Worm (Caenorhabditis elegans): ENCODE measurements around the gene sdz-19.
A peak's percentile ranks its signal among the peaks of the same experiment; 100 is the strongest.

sdz-19 gene

DNA sequence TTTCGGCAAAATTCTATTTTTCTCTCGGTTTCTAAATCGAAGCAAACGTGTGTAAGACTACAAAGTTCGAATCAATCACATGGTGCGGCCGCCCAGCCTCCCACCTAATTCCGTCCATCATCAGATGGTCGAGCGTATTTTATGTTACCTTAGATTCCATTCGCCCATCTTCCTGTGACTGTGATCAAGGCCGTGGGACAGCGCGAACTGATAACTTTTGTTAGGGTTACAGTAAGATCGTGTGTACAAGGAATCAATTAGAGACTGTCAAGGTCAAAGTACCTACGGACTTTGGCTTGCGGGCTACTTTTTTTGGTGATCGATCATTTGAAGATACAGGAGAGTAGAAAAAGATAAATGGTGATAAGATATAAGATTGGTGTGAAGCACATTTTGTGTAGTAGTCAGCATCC is 19.9 kb upstream of the sdz-19 start (continued):
- TF ChIP-seq mdl-1 (tag; optimal IDR thresholded peaks at IDR 0.05) (peak; percentile 49), nfya-1 (tag; optimal IDR thresholded peaks at IDR 0.05; ENCODE audit: insufficient read depth) (peak; percentile 29), egl-27 (tag; optimal IDR thresholded peaks at IDR 0.05) (no peak), ceh-82 (tag; optimal IDR thresholded peaks at IDR 0.05) (no peak), ceh-16 (tag; optimal IDR thresholded peaks at IDR 0.05) (no peak), unc-62 (GFP tag; optimal IDR thresholded peaks at IDR 0.05) (no peak), elt-1 (tag; optimal IDR thresholded peaks at IDR 0.05) (no peak), nhr-237 (tag; optimal IDR thresholded peaks at IDR 0.05) (no peak), nhr-43 (tag; optimal IDR thresholded peaks at IDR 0.05; ENCODE audit: poor library complexity, severe bottlenecking) (peak; percentile 83)

DNA sequence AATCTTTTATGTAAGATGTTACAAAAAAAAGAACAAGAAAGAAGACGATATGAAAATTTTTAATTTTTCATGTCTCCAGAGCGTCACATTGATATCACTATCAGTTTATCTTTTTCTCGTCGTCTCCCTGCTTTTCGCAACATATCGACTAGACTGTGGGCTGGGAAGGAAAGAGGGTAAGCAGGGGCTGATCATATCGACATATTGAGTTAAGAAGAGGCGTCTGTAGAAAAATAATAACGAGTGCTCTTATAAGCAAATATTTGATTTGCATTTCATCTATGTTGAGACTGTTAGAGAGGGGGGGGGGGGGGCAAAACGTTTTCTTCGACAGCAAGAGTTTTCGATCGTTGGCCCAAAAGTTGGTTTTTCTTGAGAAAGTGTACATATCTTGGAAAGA is 15.8 kb upstream of the sdz-19 start:
- TF ChIP-seq pqm-1 (tag; optimal IDR thresholded peaks at IDR 0.05) (peak; percentile 19), ceh-82 (tag; optimal IDR thresholded peaks at IDR 0.05) (no peak), pha-4 (tag; optimal IDR thresholded peaks at IDR 0.05) (peak; percentile 79)

DNA sequence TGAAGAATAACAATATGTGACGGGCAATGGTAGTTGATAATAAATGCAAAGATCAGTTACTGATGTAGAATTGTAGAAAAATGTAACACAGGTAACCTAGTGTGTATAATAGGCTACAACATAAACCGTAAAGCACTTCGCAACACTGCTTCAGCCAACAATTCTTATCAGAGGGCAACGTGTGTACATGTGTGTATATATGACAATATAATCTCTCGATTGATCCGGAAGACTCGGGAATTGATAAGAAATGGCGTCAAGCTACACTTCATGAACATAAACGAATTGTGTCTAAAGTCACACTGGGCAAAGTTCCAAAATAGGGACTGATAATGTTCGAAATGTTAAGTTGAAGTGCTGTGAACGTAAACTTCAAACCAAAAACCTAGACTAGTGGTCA is 15.3 kb upstream of the sdz-19 start:
- TF ChIP-seq egl-27 (tag; optimal IDR thresholded peaks at IDR 0.05), result no peak
- TF ChIP-seq nhr-12 (tag; optimal IDR thresholded peaks at IDR 0.05), result no peak
- TF ChIP-seq pqm-1 (tag; optimal IDR thresholded peaks at IDR 0.05), result peak; percentile 97
- TF ChIP-seq snpc-4 (tag; optimal IDR thresholded peaks at IDR 0.05), result no peak
- no peak for TF ChIP-seq ceh-82 (tag; optimal IDR thresholded peaks at IDR 0.05)
- TF ChIP-seq elt-1 (tag; optimal IDR thresholded peaks at IDR 0.05), result no peak
- TF ChIP-seq fos-1 (tag; optimal IDR thresholded peaks at IDR 0.05), result no peak
- TF ChIP-seq elt-2 (tag; optimal IDR thresholded peaks at IDR 0.05), result peak; percentile 96
- TF ChIP-seq jun-1 (tag; optimal IDR thresholded peaks at IDR 0.05), result peak; percentile 54
- peak; percentile 38 for TF ChIP-seq pha-4 (tag; optimal IDR thresholded peaks at IDR 0.05)

DNA sequence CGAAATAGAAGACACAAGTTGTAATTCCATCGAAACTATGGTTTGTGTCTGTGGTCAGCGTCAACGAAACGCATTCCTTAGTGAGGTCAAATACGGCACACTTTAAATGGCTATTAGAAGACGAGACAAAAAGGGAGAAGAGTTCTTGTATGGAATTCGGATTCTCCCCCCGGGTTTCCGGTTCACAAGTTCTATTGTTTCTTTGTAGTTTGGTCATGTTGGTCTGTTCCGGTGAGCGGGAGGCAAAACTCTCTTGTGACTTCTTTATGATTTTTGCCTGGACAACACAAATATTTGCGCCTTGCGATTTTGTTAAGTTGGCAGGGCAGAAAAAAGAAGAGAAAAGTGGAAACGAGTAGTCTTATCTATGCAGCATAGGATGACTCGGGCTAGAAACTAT is 14.7 kb upstream of the sdz-19 start:
- TF ChIP-seq ama-1 (optimal IDR thresholded peaks at IDR 0.05), result peak; percentile 36
- no peak for TF ChIP-seq jun-1 (tag; optimal IDR thresholded peaks at IDR 0.05)
- peak; percentile 70 for TF ChIP-seq lsy-12 (tag; optimal IDR thresholded peaks at IDR 0.05)
- peak; percentile 53 for TF ChIP-seq egl-27 (tag; optimal IDR thresholded peaks at IDR 0.05)

ce11 chrX:12517307-12517706 is 14.2 kb upstream of the sdz-19 start:
- TF ChIP-seq elt-2 (tag; optimal IDR thresholded peaks at IDR 0.05) (peak; percentile 29), lin-39 (tag; optimal IDR thresholded peaks at IDR 0.05) (peak; percentile 77), nfya-1 (tag; optimal IDR thresholded peaks at IDR 0.05; ENCODE audit: insufficient read depth) (peak; percentile 66), pha-4 (tag; optimal IDR thresholded peaks at IDR 0.05) (peak; percentile 19), nhr-43 (tag; optimal IDR thresholded peaks at IDR 0.05; ENCODE audit: poor library complexity, severe bottlenecking) (peak; percentile 80), sea-2 (GFP tag; optimal IDR thresholded peaks at IDR 0.05) (no peak), unc-62 (GFP tag; optimal IDR thresholded peaks at IDR 0.05) (no peak), nhr-23 (tag; optimal IDR thresholded peaks at IDR 0.05) (peak; percentile 88), nhr-25 (tag; optimal IDR thresholded peaks at IDR 0.05) (peak; percentile 32), ama-1 (optimal IDR thresholded peaks at IDR 0.05) (peak; percentile 11), fos-1 (tag; optimal IDR thresholded peaks at IDR 0.05) (no peak)

ce11 chrX:12516482-12516826 is 13.3 kb upstream of the sdz-19 start:
- TF ChIP-seq ama-1 (optimal IDR thresholded peaks at IDR 0.05) (peak; percentile 47), nhr-25 (tag; optimal IDR thresholded peaks at IDR 0.05) (no peak)

- no peak for TF ChIP-seq aly-2 (tag; optimal IDR thresholded peaks at IDR 0.05)
- TF ChIP-seq elt-1 (tag; optimal IDR thresholded peaks at IDR 0.05), result peak; percentile 91
- TF ChIP-seq nhr-76 (tag; optimal IDR thresholded peaks at IDR 0.05), result no peak
- peak; percentile 56 for TF ChIP-seq nhr-25 (tag; optimal IDR thresholded peaks at IDR 0.05)
- TF ChIP-seq hmg-11 (tag; optimal IDR thresholded peaks at IDR 0.05), result peak; percentile 27
- TF ChIP-seq pha-4 (tag; optimal IDR thresholded peaks at IDR 0.05), result peak; percentile 91
- TF ChIP-seq egl-27 (tag; optimal IDR thresholded peaks at IDR 0.05), result peak; percentile 6
- peak; percentile 31 for TF ChIP-seq nhr-23 (tag; optimal IDR thresholded peaks at IDR 0.05)
These were observed 12.7 kb upstream of the sdz-19 start for ce11 chrX:12515596-12516481.

Measured in whole organism, L3 larva.